Worm (Caenorhabditis elegans) whole organism, young adult: ENCODE results near the gene F26F12.4.

Source experiments
- B0019.2 ChIP-seq: fragments of 200-800 bp; sonication (Bioruptor generic); conservative IDR thresholded peaks from 2 replicates; pipeline ENCODE4 v1.3.6; 2022; ENCODE audit warnings: missing genetic modification reagents, missing genetic modification characterization, missing compliant biosample characterization
- C17E4.6 ChIP-seq: fragments of 200-800 bp; sonication (Bioruptor generic); IDR thresholded peaks from 2 replicates; pipeline ENCODE4 v1.3.6; 2022; ENCODE audit warnings: missing genetic modification reagents, missing genetic modification characterization, missing compliant biosample characterization
- D2030.7 ChIP-seq: fragments of 200-800 bp; sonication (Bioruptor generic); IDR thresholded peaks from 2 replicates; pipeline ENCODE4 v1.3.6; 2022; ENCODE audit warnings: missing genetic modification reagents, missing genetic modification characterization, missing compliant biosample characterization
- F33H1.4 ChIP-seq: fragments of 200-800 bp; sonication (Bioruptor generic); IDR thresholded peaks from 2 replicates; pipeline ENCODE4 v1.3.6; 2022; ENCODE audit warnings: missing genetic modification reagents, missing genetic modification characterization, missing compliant biosample characterization
- F57A8.1 ChIP-seq: fragments of 200-800 bp; sonication (Bioruptor generic); optimal IDR thresholded peaks from 2 replicates; lab custom pipeline; 2018; ENCODE audit warnings: mild to moderate bottlenecking, missing genetic modification characterization, moderate library complexity, missing compliant biosample characterization
- K11D2.4 ChIP-seq: fragments of 200-800 bp; sonication (Bioruptor generic); IDR thresholded peaks from 2 replicates; pipeline ENCODE4 v1.3.6; 2022; ENCODE audit warnings: missing genetic modification reagents, missing genetic modification characterization, missing compliant biosample characterization
- T07F8.4 ChIP-seq: sonication (generic microtip); optimal IDR thresholded peaks from 2 replicates; lab custom pipeline; 2016; ENCODE audit warnings: mild to moderate bottlenecking, missing genetic modification characterization, moderate library complexity, missing compliant biosample characterization
- T26A5.8 ChIP-seq: sonication (generic microtip); optimal IDR thresholded peaks from 2 replicates; lab custom pipeline; 2016; ENCODE audit warnings: missing genetic modification characterization, missing compliant biosample characterization
- Y56A3A.18 ChIP-seq: fragments of 200-800 bp; sonication (Bioruptor generic); IDR thresholded peaks from 2 replicates; pipeline ENCODE4 v1.3.6; 2022; ENCODE audit warnings: missing genetic modification reagents, missing genetic modification characterization, missing compliant biosample characterization
- Y79H2A.3 ChIP-seq: fragments of 200-800 bp; sonication (Bioruptor generic); conservative IDR thresholded peaks from 2 replicates; pipeline ENCODE4 v1.3.6; 2022; ENCODE audit warnings: missing genetic modification reagents, missing genetic modification characterization, missing compliant biosample characterization
- Y95B8A.8 ChIP-seq: fragments of 200-800 bp; sonication (Bioruptor generic); IDR thresholded peaks from 2 replicates; pipeline ENCODE4 v1.3.6; 2022; ENCODE audit warnings: missing genetic modification reagents, missing genetic modification characterization, missing compliant biosample characterization
- attf-6 ChIP-seq: fragments of 200-800 bp; sonication (Bioruptor generic); IDR thresholded peaks from 2 replicates; pipeline ENCODE4 v1.3.6; 2022; ENCODE audit warnings: missing genetic modification reagents, missing genetic modification characterization, missing compliant biosample characterization
- bed-2 ChIP-seq: fragments of 200-800 bp; sonication (Bioruptor generic); IDR thresholded peaks from 2 replicates; pipeline ENCODE4 v1.3.6; 2022; ENCODE audit warnings: missing genetic modification reagents, missing genetic modification characterization, missing compliant biosample characterization
- ccch-3 ChIP-seq: fragments of 200-800 bp; sonication (Bioruptor generic); optimal IDR thresholded peaks from 2 replicates; lab custom pipeline; 2018; ENCODE audit warnings: mild to moderate bottlenecking, missing genetic modification characterization, missing compliant biosample characterization
- cebp-1 ChIP-seq, 2 experiments: fragments of 200-800 bp in 1 of 2; sonication (Bioruptor generic) in 1 of 2; sonication (generic microtip) in 1 of 2; IDR thresholded peaks in 1 of 2; optimal IDR thresholded peaks in 1 of 2; 2 replicates each; pipeline versions ENCODE4 v1.3.6 to Lab custom; 2017 to 2022; ENCODE audit warnings: missing compliant biosample characterization in 2 of 2, missing genetic modification characterization in 2 of 2, mild to moderate bottlenecking in 1 of 2, missing genetic modification reagents in 1 of 2, moderate library complexity in 1 of 2
- ceh-40 ChIP-seq: fragments of 200-800 bp; sonication (Bioruptor generic); IDR thresholded peaks from 2 replicates; pipeline ENCODE4 v1.3.6; 2022; ENCODE audit warnings: missing genetic modification characterization, missing compliant biosample characterization
- ceh-58 ChIP-seq: fragments of 200-800 bp; sonication (Bioruptor generic); IDR thresholded peaks from 2 replicates; pipeline ENCODE4 v1.3.6; 2022; ENCODE audit warnings: missing genetic modification characterization, missing compliant biosample characterization
- ceh-91 ChIP-seq: fragments of 200-800 bp; sonication (Bioruptor generic); IDR thresholded peaks from 2 replicates; pipeline ENCODE4 v1.3.6; 2022; ENCODE audit warnings: missing genetic modification reagents, missing genetic modification characterization, missing compliant biosample characterization
- dpff-1 ChIP-seq: sonication (generic microtip); optimal IDR thresholded peaks from 2 replicates; lab custom pipeline; 2017; ENCODE audit warnings: mild to moderate bottlenecking, missing genetic modification characterization, missing compliant biosample characterization
- dpl-1 ChIP-seq: fragments of 150-350 bp; optimal IDR thresholded peaks from 2 replicates; lab custom pipeline; 2014; ENCODE audit warnings: missing biosample characterization, missing genetic modification reagents, missing genetic modification characterization
- egl-18 ChIP-seq: fragments of 200-800 bp; sonication (Bioruptor generic); IDR thresholded peaks from 2 replicates; pipeline ENCODE4 v1.3.6; 2022; ENCODE audit warnings: missing genetic modification reagents, missing genetic modification characterization, missing compliant biosample characterization
- ets-4 ChIP-seq: fragments of 200-800 bp; sonication (Bioruptor generic); optimal IDR thresholded peaks from 2 replicates; lab custom pipeline; 2018; ENCODE audit warnings: mild to moderate bottlenecking, missing genetic modification characterization, missing compliant biosample characterization
- fkh-3 ChIP-seq: sonication (generic microtip); optimal IDR thresholded peaks from 2 replicates; lab custom pipeline; 2016; ENCODE audit warnings: mild to moderate bottlenecking, missing genetic modification characterization, missing compliant biosample characterization
- gei-17 ChIP-seq: fragments of 200-800 bp; sonication (Bioruptor generic); optimal IDR thresholded peaks from 2 replicates; lab custom pipeline; 2018; ENCODE audit warnings: mild to moderate bottlenecking, missing genetic modification characterization, missing compliant biosample characterization
- him-1 ChIP-seq: sonication (generic microtip); optimal IDR thresholded peaks from 2 replicates; lab custom pipeline; 2016; ENCODE audit warnings: missing genotype, missing genetic modification reagents, missing genetic modification characterization, missing compliant biosample characterization
- hlh-26 ChIP-seq: fragments of 200-800 bp; sonication (Bioruptor generic); conservative IDR thresholded peaks from 2 replicates; pipeline ENCODE4 v1.3.6; 2022; ENCODE audit warnings: missing genetic modification reagents, missing genetic modification characterization, missing compliant biosample characterization
- hsf-1 ChIP-seq: fragments of 200-800 bp; sonication (Bioruptor generic); IDR thresholded peaks from 2 replicates; pipeline ENCODE4 v1.3.6; 2022; ENCODE audit warnings: missing genetic modification reagents, missing genetic modification characterization, missing compliant biosample characterization
- lin-26 ChIP-seq: fragments of 200-800 bp; sonication (Bioruptor generic); IDR thresholded peaks from 2 replicates; pipeline ENCODE4 v1.3.6; 2022; ENCODE audit warnings: missing genetic modification reagents, missing genetic modification characterization, missing compliant biosample characterization
- lin-35 ChIP-seq, 3 experiments: fragments of 150-350 bp in 2 of 3; sonication (generic microtip) in 1 of 3; optimal IDR thresholded peaks; 2 replicates each; lab custom pipeline; 2014 to 2018; ENCODE audit warnings: missing biosample characterization in 3 of 3, missing genetic modification characterization in 3 of 3, missing genetic modification reagents in 3 of 3
- madf-6 ChIP-seq: fragments of 200-800 bp; sonication (Bioruptor generic); IDR thresholded peaks from 2 replicates; pipeline ENCODE4 v1.3.6; 2022; ENCODE audit warnings: missing genetic modification reagents, missing genetic modification characterization, missing compliant biosample characterization
- mcd-1 ChIP-seq: fragments of 200-800 bp; sonication (Bioruptor generic); IDR thresholded peaks from 2 replicates; pipeline ENCODE4 v1.3.6; 2022; ENCODE audit warnings: missing genetic modification reagents, missing genetic modification characterization, missing compliant biosample characterization
- mel-28 ChIP-seq: sonication (generic microtip); optimal IDR thresholded peaks from 2 replicates; lab custom pipeline; 2016; ENCODE audit warnings: borderline replicate concordance, mild to moderate bottlenecking, missing genetic modification characterization, missing compliant biosample characterization
- mxl-1 ChIP-seq: sonication (generic microtip); optimal IDR thresholded peaks from 2 replicates; lab custom pipeline; 2016; ENCODE audit warnings: missing genetic modification characterization, missing compliant biosample characterization
- nfya-1 ChIP-seq: sonication (generic microtip); optimal IDR thresholded peaks from 2 replicates; lab custom pipeline; 2017; ENCODE audit warnings: antibody characterized with exemption, missing compliant biosample characterization, missing genetic modification characterization, borderline replicate concordance; ENCODE audit not compliant: insufficient read depth
- nhr-179 ChIP-seq: sonication (generic microtip); optimal IDR thresholded peaks from 2 replicates; lab custom pipeline; 2016; ENCODE audit warnings: mild to moderate bottlenecking, missing genetic modification characterization, missing compliant biosample characterization
- nhr-27 ChIP-seq: fragments of 200-800 bp; sonication (Bioruptor generic); optimal IDR thresholded peaks from 2 replicates; lab custom pipeline; 2018; ENCODE audit warnings: mild to moderate bottlenecking, missing genetic modification characterization, moderate library complexity, missing compliant biosample characterization
- nhr-80 ChIP-seq: sonication (generic microtip); optimal IDR thresholded peaks from 2 replicates; lab custom pipeline; 2016; ENCODE audit warnings: missing genetic modification characterization, missing compliant biosample characterization
- pbrm-1 ChIP-seq: fragments of 200-800 bp; sonication (Bioruptor generic); IDR thresholded peaks from 2 replicates; pipeline ENCODE4 v1.3.6; 2022; ENCODE audit warnings: missing genetic modification reagents, missing genetic modification characterization, missing compliant biosample characterization
- pha-4 ChIP-seq: fragments of 150-350 bp; sonication (generic microtip); optimal IDR thresholded peaks from 2 replicates; lab custom pipeline; 2014; ENCODE audit warnings: missing biosample characterization, missing genetic modification reagents, missing genetic modification characterization
- rpc-1 ChIP-seq, 2 experiments: fragments of 150-350 bp in 1 of 2; sonication (generic microtip) in 1 of 2; optimal IDR thresholded peaks; 2 replicates each; lab custom pipeline; 2014 to 2018; ENCODE audit warnings: missing biosample characterization in 1 of 2, missing genetic modification characterization in 1 of 2, missing genetic modification reagents in 1 of 2, missing genotype in 1 of 2
- snpc-1.1 ChIP-seq: sonication (generic microtip); optimal IDR thresholded peaks from 2 replicates; lab custom pipeline; 2017; ENCODE audit warnings: missing genetic modification characterization, mild to moderate bottlenecking, missing compliant biosample characterization, antibody characterized with exemption, moderate library complexity, missing genotype, missing genetic modification reagents; ENCODE audit not compliant: insufficient read depth
- sptf-2 ChIP-seq: fragments of 200-800 bp; sonication (Bioruptor generic); optimal IDR thresholded peaks from 2 replicates; lab custom pipeline; 2018; ENCODE audit warnings: mild to moderate bottlenecking, missing genetic modification characterization, missing compliant biosample characterization
- tbp1 ChIP-seq: fragments of 200-800 bp; sonication (Bioruptor generic); optimal IDR thresholded peaks from 2 replicates; lab custom pipeline; 2018; ENCODE audit warnings: mild to moderate bottlenecking, missing genetic modification characterization, missing compliant biosample characterization
- tbx-9 ChIP-seq: sonication (generic microtip); optimal IDR thresholded peaks from 2 replicates; lab custom pipeline; 2016; ENCODE audit warnings: borderline replicate concordance, missing genetic modification characterization, inconsistent platforms, missing compliant biosample characterization
- unc-130 ChIP-seq: sonication (generic microtip); optimal IDR thresholded peaks from 2 replicates; lab custom pipeline; 2016; ENCODE audit warnings: missing genetic modification reagents, missing genetic modification characterization, missing compliant biosample characterization
- unc-62 ChIP-seq: fragments of 150-350 bp; optimal IDR thresholded peaks from 2 replicates; lab custom pipeline; 2014; ENCODE audit warnings: missing biosample characterization, missing genetic modification reagents, missing genetic modification characterization
- xnd-1 ChIP-seq: sonication (generic microtip); optimal IDR thresholded peaks from 2 replicates; lab custom pipeline; 2016; ENCODE audit warnings: missing genotype, missing genetic modification reagents, missing genetic modification characterization, missing compliant biosample characterization
- zfh-2 ChIP-seq: fragments of 200-800 bp; sonication (Bioruptor generic); conservative IDR thresholded peaks from 2 replicates; pipeline ENCODE4 v1.3.6; 2022; ENCODE audit warnings: missing genetic modification reagents, missing genetic modification characterization, missing compliant biosample characterization

Gene F26F12.4

ce11 chrV:5917707-5918106 lies 48.6 kb upstream of the F26F12.4 start, which contains the start of gene lrpr-1 (continued):
- TF ChIP-seq lin-26 (GFP tag; lab: Robert Waterston, UW) (no peak), him-1 (tag; lab: Kevin White, UChicago) (peak; percentile 62), sptf-2 (GFP tag; lab: Kevin White, UChicago) (no peak), T26A5.8 (no peak), egl-18 (GFP tag; lab: Robert Waterston, UW) (no peak), mcd-1 (GFP tag; lab: Robert Waterston, UW) (no peak; the same call in 1 of the 2 replicates), cebp-1 (GFP tag; IDR thresholded peaks at IDR 0.05; lab: Robert Waterston, UW) (no peak), cebp-1 (tag; optimal IDR thresholded peaks at IDR 0.05; lab: Kevin White, UChicago) (no peak), rpc-1 (optimal IDR thresholded peaks at IDR 0.05; lab: Kevin White, UChicago) (no peak), rpc-1 (tag; optimal IDR thresholded peaks at IDR 0.05; lab: Kevin White, UChicago) (no peak), lin-35 (GFP tag; optimal IDR thresholded peaks at IDR 0.05; lab: Kevin White, UChicago) (peak; percentile 65 to 95 (median 67)), xnd-1 (tag; lab: Kevin White, UChicago) (peak; percentile 65), ccch-3 (GFP tag; lab: Kevin White, UChicago) (peak; percentile 73), mxl-1 (tag; lab: Kevin White, UChicago) (no peak), dpl-1 (GFP tag; lab: Kevin White, UChicago) (peak; percentile 81), nfya-1 (tag; lab: Kevin White, UChicago) (no peak), Y95B8A.8 (GFP tag; lab: Robert Waterston, UW) (no peak), nhr-27 (no peak), pha-4 (tag; lab: Kevin White, UChicago) (no peak), D2030.7 (GFP tag; lab: Robert Waterston, UW) (no peak), ceh-40 (GFP tag; lab: Robert Waterston, UW) (no peak), K11D2.4 (GFP tag; lab: Robert Waterston, UW) (peak; percentile 78), ceh-91 (GFP tag; lab: Robert Waterston, UW) (peak; percentile 52), snpc-1.1 (tag; lab: Kevin White, UChicago) (no peak), F57A8.1 (GFP tag; lab: Kevin White, UChicago) (no peak), Y79H2A.3 (GFP tag; lab: Robert Waterston, UW) (no peak), T07F8.4 (no peak), F33H1.4 (GFP tag; lab: Robert Waterston, UW) (peak; percentile 70; the same call in 1 of the 2 replicates), hsf-1 (GFP tag; lab: Robert Waterston, UW) (0 out of 2 replicates have a peak, but pooled peaks have one; percentile 35), nhr-80 (tag; lab: Kevin White, UChicago) (no peak), tbp1 (GFP tag; lab: Kevin White, UChicago) (no peak), madf-6 (GFP tag; lab: Robert Waterston, UW) (peak; percentile 85), hlh-26 (GFP tag; lab: Robert Waterston, UW) (no peak), Y56A3A.18 (no peak), fkh-3 (tag; lab: Kevin White, UChicago) (no peak), tbx-9 (tag; lab: Kevin White, UChicago) (no peak), nhr-179 (tag; lab: Kevin White, UChicago) (no peak), B0019.2 (GFP tag; lab: Robert Waterston, UW) (no peak), attf-6 (GFP tag; lab: Robert Waterston, UW) (no peak), zfh-2 (GFP tag; lab: Robert Waterston, UW) (no peak), bed-2 (GFP tag; lab: Robert Waterston, UW) (peak; percentile 88), ets-4 (GFP tag; lab: Kevin White, UChicago) (no peak), gei-17 (GFP tag; lab: Kevin White, UChicago) (no peak), unc-130 (peak; percentile 95), C17E4.6 (no peak), mel-28 (peak; percentile 51), unc-62 (GFP tag; lab: Kevin White, UChicago) (no peak), dpff-1 (tag; lab: Kevin White, UChicago) (no peak), pbrm-1 (GFP tag; lab: Robert Waterston, UW) (0 out of 2 replicates have a peak, but pooled peaks have one; percentile 44), ceh-58 (no peak)
